ENCODE assay signal across 1 fruit fly cellular context in the genomic region with DNA sequence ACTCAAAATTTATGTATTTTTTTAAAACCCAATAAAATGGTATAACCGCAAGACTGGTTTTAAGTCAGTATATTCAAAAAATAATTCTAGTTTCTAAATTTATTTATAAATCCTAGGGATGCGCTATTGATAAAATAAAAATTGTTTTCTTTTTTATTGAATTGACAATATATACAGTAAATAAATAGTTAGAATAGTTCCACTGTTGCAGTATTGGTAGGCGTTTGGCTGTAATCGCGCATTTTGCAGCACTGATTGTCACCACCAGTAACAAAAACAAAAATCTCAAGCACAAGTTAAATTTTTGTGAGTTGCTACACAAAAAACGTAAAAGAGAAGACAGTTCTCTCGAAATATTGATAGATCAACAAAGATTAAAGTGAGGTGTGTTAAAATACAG.
A peak's percentile ranks its signal among the peaks of the same experiment; 100 is the strongest.
TF ChIP-seq lines count a peak whose summit lies in the region.

A gene (plus strand): TSS at position 265 of the 400 bp plus-strand sequence.

TF ChIP-seq in whole organism, embryonic, 481 proteins besides CTCF, POLR2A, EP300 and RAD21 (continued from another document and continues in another):
- TF ChIP-seq CG3281 (GFP tag; optimal IDR thresholded peaks at IDR 0.05; lab: Kevin White, UChicago) (peak; percentile 84), ftz-f1 (GFP tag; optimal IDR thresholded peaks at IDR 0.05; lab: Kevin White, UChicago) (no peak), bigmax (GFP tag; optimal IDR thresholded peaks at IDR 0.05; lab: Kevin White, UChicago) (no peak), CG13296 (GFP tag; optimal IDR thresholded peaks at IDR 0.05; lab: Kevin White, UChicago) (peak; percentile 89), CG15696 (tag; optimal IDR thresholded peaks at IDR 0.05; lab: Kevin White, UChicago) (peak; percentile 64), CG6683 (GFP tag; optimal IDR thresholded peaks at IDR 0.05; lab: Kevin White, UChicago) (peak; percentile 52), E2f2 (GFP tag; IDR thresholded peaks at IDR 0.05; lab: Robert Waterston, UW) (peak; percentile 49; the same call in 1 of the 2 replicates), zf30C (GFP tag; optimal IDR thresholded peaks at IDR 0.05; lab: Kevin White, UChicago) (no peak), emc (GFP tag; optimal IDR thresholded peaks at IDR 0.05; lab: Kevin White, UChicago) (peak; percentile 3), CG3726 (GFP tag; IDR thresholded peaks at IDR 0.05; lab: Robert Waterston, UW) (peak; percentile 52; the same call in 1 of the 3 replicates), CG2199 (GFP tag; IDR thresholded peaks at IDR 0.05; lab: Robert Waterston, UW) (no peak), vvl (GFP tag; IDR thresholded peaks at IDR 0.05; lab: Robert Waterston, UW) (peak; percentile 92), phol (tag; optimal IDR thresholded peaks at IDR 0.05; lab: Kevin White, UChicago) (peak; percentile 70), onecut (GFP tag; IDR thresholded peaks at IDR 0.05; lab: Robert Waterston, UW) (peak; percentile 73), Hsf (GFP tag; optimal IDR thresholded peaks at IDR 0.05; lab: Kevin White, UChicago) (peak; percentile 80), HLH3B (GFP tag; IDR thresholded peaks at IDR 0.05; lab: Robert Waterston, UW) (peak; percentile 82), CG4854 (GFP tag; optimal IDR thresholded peaks at IDR 0.05; lab: Kevin White, UChicago) (peak; percentile 87), tll (GFP tag; optimal IDR thresholded peaks at IDR 0.05; lab: Kevin White, UChicago) (no peak), CG12299 (tag; optimal IDR thresholded peaks at IDR 0.05; lab: Kevin White, UChicago) (peak; percentile 78), Ets97D (GFP tag; optimal IDR thresholded peaks at IDR 0.05; lab: Kevin White, UChicago) (peak; percentile 72), exex (tag; optimal IDR thresholded peaks at IDR 0.05; lab: Kevin White, UChicago) (no peak), D (optimal IDR thresholded peaks at IDR 0.05; lab: Kevin White, UChicago) (no peak), D (GFP tag; optimal IDR thresholded peaks at IDR 0.05; lab: Kevin White, UChicago) (peak; percentile 56), CG10267 (tag; optimal IDR thresholded peaks at IDR 0.05; lab: Kevin White, UChicago) (peak; percentile 96), CG1233 (GFP tag; optimal IDR thresholded peaks at IDR 0.05; lab: Kevin White, UChicago) (peak; percentile 73), Dip3 (GFP tag; optimal IDR thresholded peaks at IDR 0.05; lab: Kevin White, UChicago) (peak; percentile 51), grau (tag; optimal IDR thresholded peaks at IDR 0.05; lab: Kevin White, UChicago) (peak; percentile 83), dan (GFP tag; IDR thresholded peaks at IDR 0.05; lab: Robert Waterston, UW) (no peak), Hmx (GFP tag; optimal IDR thresholded peaks at IDR 0.05; lab: Kevin White, UChicago) (peak; percentile 78), CG12659 (GFP tag; optimal IDR thresholded peaks at IDR 0.05; lab: Kevin White, UChicago) (peak; percentile 91), jigr1 (GFP tag; IDR thresholded peaks at IDR 0.05; lab: Robert Waterston, UW) (no peak), Xbp1 (GFP tag; optimal IDR thresholded peaks at IDR 0.05; lab: Kevin White, UChicago) (peak; percentile 90), CG9609 (GFP tag; optimal IDR thresholded peaks at IDR 0.05; lab: Kevin White, UChicago) (peak; percentile 69), pnt (GFP tag; optimal IDR thresholded peaks at IDR 0.05; lab: Kevin White, UChicago) (peak; percentile 47), CG12744 (GFP tag; optimal IDR thresholded peaks at IDR 0.05; lab: Kevin White, UChicago) (peak; percentile 63), br (optimal IDR thresholded peaks at IDR 0.05; lab: Kevin White, UChicago) (no peak), bbx (GFP tag; IDR thresholded peaks at IDR 0.05; lab: Robert Waterston, UW; ENCODE audit: partially characterized antibody) (no peak), z (GFP tag; IDR thresholded peaks at IDR 0.05; lab: Robert Waterston, UW) (no peak), zen2 (GFP tag; IDR thresholded peaks at IDR 0.05; lab: Robert Waterston, UW; ENCODE audit: partially characterized antibody) (no peak), cad (GFP tag; optimal IDR thresholded peaks at IDR 0.05; lab: Kevin White, UChicago) (no peak), CG10959 (GFP tag; IDR thresholded peaks at IDR 0.05; lab: Robert Waterston, UW) (peak; percentile 76), CG16815 (GFP tag; optimal IDR thresholded peaks at IDR 0.05; lab: Kevin White, UChicago) (peak; percentile 63), CG7786 (GFP tag; optimal IDR thresholded peaks at IDR 0.05; lab: Kevin White, UChicago) (peak; percentile 54), Doc3 (GFP tag; IDR thresholded peaks at IDR 0.05; lab: Robert Waterston, UW; ENCODE audit: partially characterized antibody) (no peak), CG1792 (GFP tag; optimal IDR thresholded peaks at IDR 0.05; lab: Kevin White, UChicago) (no peak), amos (GFP tag; IDR thresholded peaks at IDR 0.05; lab: Robert Waterston, UW; ENCODE audit: partially characterized antibody) (no peak; the same call in 1 of the 2 replicates), ap (GFP tag; IDR thresholded peaks at IDR 0.05; lab: Robert Waterston, UW) (peak; percentile 60), slbo (GFP tag; IDR thresholded peaks at IDR 0.05; lab: Robert Waterston, UW) (peak; percentile 95), CG10209 (GFP tag; optimal IDR thresholded peaks at IDR 0.05; lab: Kevin White, UChicago) (peak; percentile 76), repo (GFP tag; optimal IDR thresholded peaks at IDR 0.05; lab: Kevin White, UChicago) (no peak), CG5953 (GFP tag; IDR thresholded peaks at IDR 0.05; lab: Robert Waterston, UW) (peak; percentile 73), chif (GFP tag; optimal IDR thresholded peaks at IDR 0.05; lab: Kevin White, UChicago) (peak; percentile 66 to 73), CkIIα-i1 (GFP tag; IDR thresholded peaks at IDR 0.05; lab: Robert Waterston, UW) (no peak), CG6791 (GFP tag; IDR thresholded peaks at IDR 0.05; lab: Robert Waterston, UW; ENCODE audit: partially characterized antibody) (0 out of 3 replicates have a peak, but pooled peaks have one; percentile 16), bsh (GFP tag; optimal IDR thresholded peaks at IDR 0.05; lab: Kevin White, UChicago) (peak; percentile 12 to 76), Lhr (GFP tag; optimal IDR thresholded peaks at IDR 0.05; lab: Kevin White, UChicago) (peak; percentile 12), chinmo (GFP tag; IDR thresholded peaks at IDR 0.05; lab: Robert Waterston, UW; ENCODE audit: partially characterized antibody) (no peak), Awh (GFP tag; IDR thresholded peaks at IDR 0.05; lab: Robert Waterston, UW) (peak; percentile 46; the same call in 1 of the 2 replicates), ara (GFP tag; IDR thresholded peaks at IDR 0.05; lab: Robert Waterston, UW) (peak; percentile 62; the same call in 1 of the 2 replicates), CG6689 (GFP tag; IDR thresholded peaks at IDR 0.05; lab: Robert Waterston, UW) (peak; percentile 63), CG14965 (GFP tag; optimal IDR thresholded peaks at IDR 0.05; lab: Kevin White, UChicago; ENCODE audit: borderline replicate concordance) (no peak), CG2678 (tag; optimal IDR thresholded peaks at IDR 0.05; lab: Kevin White, UChicago) (peak; percentile 81), mam (GFP tag; optimal IDR thresholded peaks at IDR 0.05; lab: Kevin White, UChicago) (peak; percentile 83), CG2712 (tag; optimal IDR thresholded peaks at IDR 0.05; lab: Kevin White, UChicago) (peak; percentile 80), sd (tag; optimal IDR thresholded peaks at IDR 0.05; lab: Kevin White, UChicago) (peak; percentile 53), Elba2 (GFP tag; optimal IDR thresholded peaks at IDR 0.05; lab: Kevin White, UChicago) (no peak), CG10147 (GFP tag; optimal IDR thresholded peaks at IDR 0.05; lab: Kevin White, UChicago) (peak; percentile 66), CG12104 (GFP tag; optimal IDR thresholded peaks at IDR 0.05; lab: Kevin White, UChicago) (peak; percentile 67), CG3838 (GFP tag; optimal IDR thresholded peaks at IDR 0.05; lab: Kevin White, UChicago) (peak; percentile 22), CG34224 (GFP tag; IDR thresholded peaks at IDR 0.05; lab: Robert Waterston, UW; ENCODE audit: partially characterized antibody) (no peak; the same call in 2 of the 3 replicates), CG4360 (GFP tag; IDR thresholded peaks at IDR 0.05; lab: Robert Waterston, UW) (no peak), Dref (GFP tag; IDR thresholded peaks at IDR 0.05; lab: Robert Waterston, UW) (0 out of 2 replicates have a peak, but pooled peaks have one; percentile 25), CG1832 (GFP tag; optimal IDR thresholded peaks at IDR 0.05; lab: Kevin White, UChicago) (no peak), CG33213 (GFP tag; optimal IDR thresholded peaks at IDR 0.05; lab: Kevin White, UChicago) (peak; percentile 50), nmo (GFP tag; optimal IDR thresholded peaks at IDR 0.05; lab: Kevin White, UChicago) (peak; percentile 62), hth (optimal IDR thresholded peaks at IDR 0.05; lab: Kevin White, UChicago) (no peak), prd (optimal IDR thresholded peaks at IDR 0.05; lab: Kevin White, UChicago) (no peak), prd (GFP tag; IDR thresholded peaks at IDR 0.05; lab: Robert Waterston, UW) (peak; percentile 83), pho (GFP tag; optimal IDR thresholded peaks at IDR 0.05; lab: Kevin White, UChicago) (peak; percentile 74), CG32767 (GFP tag; IDR thresholded peaks at IDR 0.05; lab: Robert Waterston, UW) (no peak), Fer2 (tag; optimal IDR thresholded peaks at IDR 0.05; lab: Kevin White, UChicago) (peak; percentile 79), ewg (GFP tag; optimal IDR thresholded peaks at IDR 0.05; lab: Kevin White, UChicago) (peak; percentile 68), pfk (GFP tag; optimal IDR thresholded peaks at IDR 0.05; lab: Kevin White, UChicago) (peak; percentile 59), CG13424 (tag; optimal IDR thresholded peaks at IDR 0.05; lab: Kevin White, UChicago) (peak; percentile 69), ase (GFP tag; IDR thresholded peaks at IDR 0.05; lab: Robert Waterston, UW) (peak; percentile 86), H2.0 (GFP tag; IDR thresholded peaks at IDR 0.05; lab: Robert Waterston, UW) (peak; percentile 78), CG10274 (GFP tag; optimal IDR thresholded peaks at IDR 0.05; lab: Kevin White, UChicago) (no peak), vfl (GFP tag; optimal IDR thresholded peaks at IDR 0.05; lab: Kevin White, UChicago) (peak; percentile 80), dysf (GFP tag; IDR thresholded peaks at IDR 0.05; lab: Robert Waterston, UW) (peak; percentile 83), D19A (tag; optimal IDR thresholded peaks at IDR 0.05; lab: Kevin White, UChicago) (peak; percentile 56), odd (GFP tag; optimal IDR thresholded peaks at IDR 0.05; lab: Kevin White, UChicago) (peak; percentile 67), chm (GFP tag; IDR thresholded peaks at IDR 0.05; lab: Robert Waterston, UW) (peak; percentile 83), Max (GFP tag; optimal IDR thresholded peaks at IDR 0.05; lab: Kevin White, UChicago) (peak; percentile 81), Sry-δ (GFP tag; optimal IDR thresholded peaks at IDR 0.05; lab: Kevin White, UChicago) (peak; percentile 35), CG30403 (GFP tag; optimal IDR thresholded peaks at IDR 0.05; lab: Kevin White, UChicago) (peak; percentile 90), ssp (GFP tag; IDR thresholded peaks at IDR 0.05; lab: Robert Waterston, UW) (peak; percentile 50), CG17829 (tag; optimal IDR thresholded peaks at IDR 0.05; lab: Kevin White, UChicago) (peak; percentile 80), HmgZ (tag; optimal IDR thresholded peaks at IDR 0.05; lab: Kevin White, UChicago) (peak; percentile 85), CG2116 (GFP tag; optimal IDR thresholded peaks at IDR 0.05; lab: Kevin White, UChicago) (peak; percentile 41), Spps (tag; optimal IDR thresholded peaks at IDR 0.05; lab: Kevin White, UChicago) (peak; percentile 43), CG15269 (tag; optimal IDR thresholded peaks at IDR 0.05; lab: Kevin White, UChicago) (peak; percentile 85), BtbVII (GFP tag; optimal IDR thresholded peaks at IDR 0.05; lab: Kevin White, UChicago) (peak; percentile 76), Hr39 (optimal IDR thresholded peaks at IDR 0.05; lab: Kevin White, UChicago) (no peak), CG11398 (GFP tag; optimal IDR thresholded peaks at IDR 0.05; lab: Kevin White, UChicago) (no peak), peb (GFP tag; IDR thresholded peaks at IDR 0.05; lab: Robert Waterston, UW) (peak; percentile 47; the same call in 1 of the 2 replicates), Dad (GFP tag; optimal IDR thresholded peaks at IDR 0.05; lab: Kevin White, UChicago) (peak; percentile 68), bab2 (GFP tag; optimal IDR thresholded peaks at IDR 0.05; lab: Kevin White, UChicago) (peak; percentile 60), CG3163 (GFP tag; optimal IDR thresholded peaks at IDR 0.05; lab: Kevin White, UChicago) (peak; percentile 19), Camta (GFP tag; optimal IDR thresholded peaks at IDR 0.05; lab: Kevin White, UChicago) (peak; percentile 71), CG4820 (GFP tag; optimal IDR thresholded peaks at IDR 0.05; lab: Kevin White, UChicago) (peak; percentile 59), hbn (GFP tag; IDR thresholded peaks at IDR 0.05; lab: Robert Waterston, UW; ENCODE audit: partially characterized antibody) (no peak), tx (GFP tag; optimal IDR thresholded peaks at IDR 0.05; lab: Kevin White, UChicago) (peak; percentile 68), CG11696 (GFP tag; IDR thresholded peaks at IDR 0.05; lab: Robert Waterston, UW) (peak; percentile 25; the same call in 1 of the 2 replicates), MESR4 (GFP tag; optimal IDR thresholded peaks at IDR 0.05; lab: Kevin White, UChicago) (peak; percentile 75), Hr3 (GFP tag; optimal IDR thresholded peaks at IDR 0.05; lab: Kevin White, UChicago) (peak; percentile 82), CG10462 (GFP tag; optimal IDR thresholded peaks at IDR 0.05; lab: Kevin White, UChicago) (peak; percentile 74), seq (GFP tag; IDR thresholded peaks at IDR 0.05; lab: Robert Waterston, UW) (peak; percentile 50; the same call in 1 of the 2 replicates), NC2α (GFP tag; optimal IDR thresholded peaks at IDR 0.05; lab: Kevin White, UChicago) (no peak), chn (GFP tag; optimal IDR thresholded peaks at IDR 0.05; lab: Kevin White, UChicago) (peak; percentile 87), fru (optimal IDR thresholded peaks at IDR 0.05; lab: Kevin White, UChicago) (no peak), Usf (GFP tag; optimal IDR thresholded peaks at IDR 0.05; lab: Kevin White, UChicago) (peak; percentile 9), CG16779 (GFP tag; IDR thresholded peaks at IDR 0.05; lab: Robert Waterston, UW) (peak; percentile 86), Fer3 (tag; optimal IDR thresholded peaks at IDR 0.05; lab: Kevin White, UChicago) (peak; percentile 85), CG4424 (GFP tag; optimal IDR thresholded peaks at IDR 0.05; lab: Kevin White, UChicago) (peak; percentile 86)
